Fruit fly (Drosophila melanogaster) whole organism, prepupa: ENCODE results near the gene CG7017.

Experiments
- Blimp-1 ChIP-seq: fragments of 200-800 bp; sonication (Bioruptor generic); optimal IDR thresholded peaks from 3 replicates; lab custom pipeline; 2017; ENCODE audit warnings: missing biosample characterization, missing genetic modification characterization, mild to moderate bottlenecking, moderate library complexity, missing genetic modification reagents
- CG10631 ChIP-seq: fragments of 200-800 bp; sonication (Bioruptor generic); optimal IDR thresholded peaks from 2 replicates; lab custom pipeline; 2016; ENCODE audit warnings: missing biosample characterization, missing genetic modification characterization
- CG11294 ChIP-seq: fragments of 200-800 bp; sonication (Bioruptor generic); IDR thresholded peaks from 2 replicates; pipeline ENCODE4 v1.3.6; 2022; ENCODE audit warnings: missing biosample characterization, missing genetic modification characterization
- CG11902 ChIP-seq: fragments of 200-800 bp; sonication (Bioruptor generic); optimal IDR thresholded peaks from 3 replicates; lab custom pipeline; 2016; ENCODE audit warnings: missing biosample characterization, missing genetic modification characterization
- CG15336 ChIP-seq: fragments of 200-800 bp; sonication (Bioruptor generic); IDR thresholded peaks from 2 replicates; pipeline ENCODE4 v1.3.6; 2022; ENCODE audit warnings: missing biosample characterization, missing genetic modification characterization
- CG1621 ChIP-seq: fragments of 200-800 bp; sonication (Bioruptor generic); optimal IDR thresholded peaks from 3 replicates; lab custom pipeline; 2018; ENCODE audit warnings: missing biosample characterization, mild to moderate bottlenecking, missing genetic modification characterization
- CG16779 ChIP-seq: fragments of 200-800 bp; sonication (Bioruptor generic); optimal IDR thresholded peaks from 3 replicates; lab custom pipeline; 2017; ENCODE audit warnings: missing biosample characterization, mild to moderate bottlenecking, missing genetic modification characterization
- CG34406 ChIP-seq: fragments of 200-800 bp; sonication (Bioruptor generic); optimal IDR thresholded peaks from 3 replicates; lab custom pipeline; 2016; ENCODE audit warnings: missing biosample characterization, missing genetic modification characterization
- CG3919 ChIP-seq: fragments of 200-800 bp; sonication (Bioruptor generic); optimal IDR thresholded peaks from 3 replicates; lab custom pipeline; 2016; ENCODE audit warnings: missing biosample characterization, missing genetic modification characterization
- CG4318 ChIP-seq: fragments of 200-800 bp; sonication (Bioruptor generic); optimal IDR thresholded peaks from 3 replicates; lab custom pipeline; 2017; ENCODE audit warnings: missing biosample characterization, mild to moderate bottlenecking, missing genetic modification characterization
- CG6163 ChIP-seq: fragments of 200-800 bp; sonication (Bioruptor generic); IDR thresholded peaks from 3 replicates; pipeline ENCODE4 v1.3.6; 2022; ENCODE audit warnings: missing biosample characterization, missing genetic modification characterization
- CG8119 ChIP-seq: fragments of 200-800 bp; sonication (Bioruptor generic); IDR thresholded peaks from 3 replicates; pipeline ENCODE4 v1.3.6; 2022; ENCODE audit warnings: missing biosample characterization, missing genetic modification characterization
- CG8319 ChIP-seq: fragments of 200-800 bp; sonication (Bioruptor generic); optimal IDR thresholded peaks from 3 replicates; lab custom pipeline; 2016; ENCODE audit warnings: missing biosample characterization, missing genetic modification characterization
- CG9139 ChIP-seq: fragments of 200-800 bp; sonication (Bioruptor generic); optimal IDR thresholded peaks from 3 replicates; lab custom pipeline; 2017; ENCODE audit warnings: missing biosample characterization, mild to moderate bottlenecking, missing genetic modification characterization
- Eip75B ChIP-seq: fragments of 200-800 bp; sonication (Bioruptor generic); optimal IDR thresholded peaks from 3 replicates; lab custom pipeline; 2016; ENCODE audit warnings: missing biosample characterization, missing genetic modification characterization
- Eip78C ChIP-seq: fragments of 200-800 bp; sonication (Bioruptor generic); peaks from one replicate; lab custom pipeline; 2016; ENCODE audit warnings: missing biosample characterization, missing genetic modification characterization
- Eip93F ChIP-seq: fragments of 200-800 bp; sonication (Bioruptor generic); optimal IDR thresholded peaks from 2 replicates; lab custom pipeline; 2016; ENCODE audit warnings: missing biosample characterization, mild to moderate bottlenecking, missing genetic modification characterization
- Ets21C ChIP-seq: fragments of 200-800 bp; sonication (Bioruptor generic); optimal IDR thresholded peaks from 3 replicates; lab custom pipeline; 2016; ENCODE audit warnings: missing biosample characterization, missing genetic modification characterization
- Gug ChIP-seq: fragments of 200-800 bp; sonication (Bioruptor generic); IDR thresholded peaks from 2 replicates; pipeline ENCODE4 v1.3.6; 2022; ENCODE audit warnings: missing biosample characterization, missing genetic modification characterization
- Hr39 ChIP-seq: fragments of 200-800 bp; sonication (Bioruptor generic); optimal IDR thresholded peaks from 2 replicates; lab custom pipeline; 2016; ENCODE audit warnings: missing biosample characterization, missing genetic modification characterization
- Met ChIP-seq: fragments of 200-800 bp; sonication (Bioruptor generic); optimal IDR thresholded peaks from 3 replicates; lab custom pipeline; 2016; ENCODE audit warnings: missing biosample characterization, missing genetic modification characterization
- Smox ChIP-seq: fragments of 200-800 bp; sonication (Bioruptor generic); optimal IDR thresholded peaks from 3 replicates; lab custom pipeline; 2016; ENCODE audit warnings: missing biosample characterization, missing genetic modification characterization
- Sox102F ChIP-seq: fragments of 200-800 bp; sonication (Bioruptor generic); optimal IDR thresholded peaks from 2 replicates; lab custom pipeline; 2016; ENCODE audit warnings: missing biosample characterization, mild to moderate bottlenecking, missing genetic modification characterization
- Sox15 ChIP-seq: fragments of 200-800 bp; sonication (Bioruptor generic); optimal IDR thresholded peaks from 3 replicates; lab custom pipeline; 2016; ENCODE audit warnings: missing biosample characterization, missing genetic modification characterization
- acj6 ChIP-seq: fragments of 200-800 bp; sonication (Bioruptor generic); optimal IDR thresholded peaks from 3 replicates; lab custom pipeline; 2016; ENCODE audit warnings: missing biosample characterization, missing genetic modification characterization
- dac ChIP-seq: fragments of 200-800 bp; sonication (Bioruptor generic); optimal IDR thresholded peaks from 2 replicates; lab custom pipeline; 2017; ENCODE audit warnings: missing biosample characterization, mild to moderate bottlenecking, missing genetic modification characterization
- dsx ChIP-seq: fragments of 200-800 bp; optimal IDR thresholded peaks from 3 replicates; lab custom pipeline; 2019; ENCODE audit warnings: missing biosample characterization, mild to moderate bottlenecking, missing genetic modification characterization, moderate library complexity; ENCODE audit not compliant: poor library complexity, severe bottlenecking
- eg ChIP-seq: fragments of 200-800 bp; sonication (Bioruptor generic); IDR thresholded peaks from 3 replicates; pipeline ENCODE4 v1.3.6; 2022; ENCODE audit warnings: missing biosample characterization, missing genetic modification characterization
- net ChIP-seq: fragments of 200-800 bp; sonication (Bioruptor generic); optimal IDR thresholded peaks from 3 replicates; lab custom pipeline; 2016; ENCODE audit warnings: missing biosample characterization, missing genetic modification characterization
- salr ChIP-seq, 2 experiments: fragments of 200-800 bp; sonication (Bioruptor generic); optimal IDR thresholded peaks; 3 replicates each; lab custom pipeline; 2016 to 2018; ENCODE audit warnings: missing biosample characterization in 2 of 2, missing genetic modification characterization in 2 of 2, mild to moderate bottlenecking in 1 of 2
- ss ChIP-seq, 2 experiments: fragments of 200-800 bp; sonication (Bioruptor generic); optimal IDR thresholded peaks; 2 replicates in 1 of 2; 3 replicates in 1 of 2; lab custom pipeline; 2017 to 2018; ENCODE audit warnings: mild to moderate bottlenecking in 2 of 2, missing biosample characterization in 2 of 2, missing genetic modification characterization in 2 of 2, moderate library complexity in 1 of 2
- svp ChIP-seq: fragments of 200-800 bp; sonication (Bioruptor generic); peaks from one replicate; lab custom pipeline; 2016; ENCODE audit warnings: missing biosample characterization, missing genetic modification characterization
- vri ChIP-seq: fragments of 200-800 bp; sonication (Bioruptor generic); optimal IDR thresholded peaks from 3 replicates; lab custom pipeline; 2016; ENCODE audit warnings: missing biosample characterization, mild to moderate bottlenecking, missing genetic modification characterization

CG7017 gene

dm6 chr3L:20205946-20206345 is 6.0 kb downstream of the CG7017 start, which contains the start of gene CG7290:
CG7290 (minus strand) TSS chr3L:20206046.
- no peak for TF ChIP-seq Eip75B (GFP tag; lab: Kevin White, UChicago)
- TF ChIP-seq salr (GFP tag; optimal IDR thresholded peaks at IDR 0.05; lab: Kevin White, UChicago), result no peak
- TF ChIP-seq CG8119, result no peak
- TF ChIP-seq CG8319 (GFP tag; lab: Kevin White, UChicago), result no peak
- no peak for TF ChIP-seq CG4318 (GFP tag; lab: Kevin White, UChicago)
- no peak for TF ChIP-seq vri
- TF ChIP-seq CG10631 (GFP tag; lab: Kevin White, UChicago), result no peak
- TF ChIP-seq CG11902 (GFP tag; lab: Kevin White, UChicago), result no peak
- TF ChIP-seq CG34406 (GFP tag; lab: Kevin White, UChicago), result no peak
- TF ChIP-seq net (GFP tag; lab: Kevin White, UChicago), result no peak
- TF ChIP-seq Smox (GFP tag; lab: Kevin White, UChicago), result no peak
- no peak for TF ChIP-seq eg (GFP tag; lab: Robert Waterston, UW)
- no peak for TF ChIP-seq CG6163
- TF ChIP-seq Met, result no peak
- no peak for TF ChIP-seq CG16779 (tag; lab: Kevin White, UChicago)
- no peak for TF ChIP-seq dac (GFP tag; lab: Kevin White, UChicago)
- no peak for TF ChIP-seq svp

dm6 chr3L:20203587-20203986 is 8.3 kb downstream of the CG7017 start, which contains the start of gene CG7298:
CG7298 (minus strand) TSS chr3L:20203687.
- no peak for TF ChIP-seq svp
- TF ChIP-seq CG10631 (GFP tag; lab: Kevin White, UChicago), result no peak
- no peak for TF ChIP-seq Sox15 (GFP tag; lab: Kevin White, UChicago)
- TF ChIP-seq Blimp-1 (GFP tag; lab: Kevin White, UChicago), result no peak
- TF ChIP-seq dsx (GFP tag; lab: Kevin White, UChicago), result no peak
- TF ChIP-seq CG6163, result no peak
- TF ChIP-seq Ets21C (GFP tag; lab: Kevin White, UChicago), result no peak
- TF ChIP-seq Sox102F, result no peak

dm6 chr3L:20201538-20201937 is 10.4 kb downstream of the CG7017 start, which contains the start of gene obst-F:
obst-F (minus strand) TSS chr3L:20201638.
- TF ChIP-seq CG1621 (tag; lab: Kevin White, UChicago), result no peak
- TF ChIP-seq Eip93F (GFP tag; lab: Kevin White, UChicago), result no peak
- TF ChIP-seq svp, result no peak
- no peak for TF ChIP-seq CG10631 (GFP tag; lab: Kevin White, UChicago)
- TF ChIP-seq Hr39, result no peak
- TF ChIP-seq ss (GFP tag; optimal IDR thresholded peaks at IDR 0.05; lab: Kevin White, UChicago), result no peak
- TF ChIP-seq Met, result no peak
- no peak for TF ChIP-seq CG3919
- no peak for TF ChIP-seq Blimp-1 (GFP tag; lab: Kevin White, UChicago)
- TF ChIP-seq Eip78C (GFP tag; lab: Kevin White, UChicago), result no peak
- TF ChIP-seq Gug, result no peak
- no peak for TF ChIP-seq acj6 (GFP tag; lab: Kevin White, UChicago)
- TF ChIP-seq CG9139, result no peak
- TF ChIP-seq CG11294 (GFP tag; lab: Robert Waterston, UW), result no peak

dm6 chr3L:20199569-20200247 is 12.2 kb downstream of the CG7017 start, which contains the start of gene CG42833:
CG42833 (plus strand) TSS chr3L:20200093.
- TF ChIP-seq CG15336 (GFP tag; lab: Robert Waterston, UW) (no peak), svp (no peak)
- TF ChIP-seq, all 60 proteins: peak for 0

dm6 chr3L:20198138-20198559 is 13.8 kb downstream of the CG7017 start, which contains the start of gene CG42674:
CG42674 (minus strand) TSS chr3L:20198317.
- TF ChIP-seq Sox102F (peak; percentile 39), vri (peak; percentile 57), Sox15 (GFP tag; lab: Kevin White, UChicago) (no peak), CG9139 (peak; percentile 16), eg (GFP tag; lab: Robert Waterston, UW) (peak; percentile 29; the same call in 1 of the 3 replicates), CG16779 (tag; lab: Kevin White, UChicago) (peak; percentile 24), acj6 (GFP tag; lab: Kevin White, UChicago) (no peak)
